Fruit fly (Drosophila melanogaster): Measurements from ENCODE around the gene CG16719.

- TF ChIP-seq CG12768 (GFP tag; optimal IDR thresholded peaks at IDR 0.05) (peak; percentile 25), CG14711 (tag; optimal IDR thresholded peaks at IDR 0.05) (peak; percentile 14), tj (GFP tag; optimal IDR thresholded peaks at IDR 0.05) (no peak), Crg-1 (GFP tag; optimal IDR thresholded peaks at IDR 0.05) (peak; percentile 72), CG7101 (tag; optimal IDR thresholded peaks at IDR 0.05) (peak; percentile 61), Hr96 (GFP tag; optimal IDR thresholded peaks at IDR 0.05) (no peak), CG33017 (tag; optimal IDR thresholded peaks at IDR 0.05) (no peak), cnc (optimal IDR thresholded peaks at IDR 0.05) (no peak), pad (GFP tag; optimal IDR thresholded peaks at IDR 0.05) (peak; percentile 57), ovo (GFP tag; optimal IDR thresholded peaks at IDR 0.05) (no peak), bab1 (GFP tag; optimal IDR thresholded peaks at IDR 0.05) (peak; percentile 5), kay (GFP tag; ENCODE audit: borderline replicate concordance) (no peak), toe (GFP tag; optimal IDR thresholded peaks at IDR 0.05) (no peak)
These were observed 44.9 kb downstream of the CG16719 start, which contains the start of gene ATPsynB for dm6 chr3L:9729795-9730421.
